Fruit fly (Drosophila melanogaster): ENCODE measurements around the gene CG4456.

The CG4456 gene

dm6 chr3L:9373374-9374004 lies 967 bp downstream of the CG4456 start:
- TF ChIP-seq cnc (optimal IDR thresholded peaks at IDR 0.05) = no peak
- TF ChIP-seq Hr96 (GFP tag; optimal IDR thresholded peaks at IDR 0.05) = no peak
- no peak for TF ChIP-seq CG1620 (GFP tag; optimal IDR thresholded peaks at IDR 0.05)
- peak; percentile 51 for TF ChIP-seq CG12768 (GFP tag; optimal IDR thresholded peaks at IDR 0.05)
- peak; percentile 46 for TF ChIP-seq pad (GFP tag; optimal IDR thresholded peaks at IDR 0.05)
- peak; percentile 73 for TF ChIP-seq CG11617 (GFP tag; optimal IDR thresholded peaks at IDR 0.05)
- TF ChIP-seq CG7101 (tag; optimal IDR thresholded peaks at IDR 0.05) = peak; percentile 58
- TF ChIP-seq cic (GFP tag; optimal IDR thresholded peaks at IDR 0.05) = peak; percentile 23
- TF ChIP-seq ovo (GFP tag; optimal IDR thresholded peaks at IDR 0.05) = no peak
- peak; percentile 35 for TF ChIP-seq tj (GFP tag; optimal IDR thresholded peaks at IDR 0.05)
- TF ChIP-seq Mnt (GFP tag; optimal IDR thresholded peaks at IDR 0.05) = peak; percentile 17
- peak; percentile 50 for TF ChIP-seq Clk (GFP tag; optimal IDR thresholded peaks at IDR 0.05)
- peak; percentile 1 for TF ChIP-seq Crg-1 (GFP tag; optimal IDR thresholded peaks at IDR 0.05)
- no peak for TF ChIP-seq kay (GFP tag; ENCODE audit: borderline replicate concordance)
- TF ChIP-seq CG7045 (GFP tag; optimal IDR thresholded peaks at IDR 0.05) = peak; percentile 74
- TF ChIP-seq CG14711 (tag; optimal IDR thresholded peaks at IDR 0.05) = peak; percentile 64
- TF ChIP-seq CG5204 (GFP tag; optimal IDR thresholded peaks at IDR 0.05) = no peak
- peak; percentile 71 for TF ChIP-seq CG33017 (tag; optimal IDR thresholded peaks at IDR 0.05)
- TF ChIP-seq bab1 (GFP tag; optimal IDR thresholded peaks at IDR 0.05) = peak; percentile 30
- TF ChIP-seq toe (GFP tag; optimal IDR thresholded peaks at IDR 0.05) = no peak

- TF ChIP-seq CG7045 (GFP tag; optimal IDR thresholded peaks at IDR 0.05) (no peak), pad (GFP tag; optimal IDR thresholded peaks at IDR 0.05) (no peak), cnc (optimal IDR thresholded peaks at IDR 0.05) (no peak), bab1 (GFP tag; optimal IDR thresholded peaks at IDR 0.05) (no peak), toe (GFP tag; optimal IDR thresholded peaks at IDR 0.05) (no peak), tj (GFP tag; optimal IDR thresholded peaks at IDR 0.05) (no peak), CG12768 (GFP tag; optimal IDR thresholded peaks at IDR 0.05) (no peak), CG14711 (tag; optimal IDR thresholded peaks at IDR 0.05) (no peak), CG33017 (tag; optimal IDR thresholded peaks at IDR 0.05) (no peak)
These were observed 2.6 kb downstream of the CG4456 start, which contains the start of gene CG4461 for dm6 chr3L:9375130-9375529. CG4461 (plus strand) TSS chr3L:9375430.

dm6 chr3L:9376573-9376972 lies 4.1 kb downstream of the CG4456 start:
- TF ChIP-seq CG11617 (GFP tag; optimal IDR thresholded peaks at IDR 0.05) (no peak), Clk (GFP tag; optimal IDR thresholded peaks at IDR 0.05) (peak; percentile 63)

- TF ChIP-seq toe (GFP tag; optimal IDR thresholded peaks at IDR 0.05) = no peak
- peak; percentile 62 for TF ChIP-seq Mnt (GFP tag; optimal IDR thresholded peaks at IDR 0.05)
- TF ChIP-seq Crg-1 (GFP tag; optimal IDR thresholded peaks at IDR 0.05) = peak; percentile 55
- peak; percentile 77 for TF ChIP-seq CG12768 (GFP tag; optimal IDR thresholded peaks at IDR 0.05)
- peak; percentile 76 for TF ChIP-seq bab1 (GFP tag; optimal IDR thresholded peaks at IDR 0.05)
- TF ChIP-seq tj (GFP tag; optimal IDR thresholded peaks at IDR 0.05) = peak; percentile 44
- peak; percentile 50 for TF ChIP-seq Hr96 (GFP tag; optimal IDR thresholded peaks at IDR 0.05)
- peak; percentile 49 for TF ChIP-seq pad (GFP tag; optimal IDR thresholded peaks at IDR 0.05)
- TF ChIP-seq cnc (optimal IDR thresholded peaks at IDR 0.05) = no peak
- peak; percentile 89 for TF ChIP-seq CG11617 (GFP tag; optimal IDR thresholded peaks at IDR 0.05)
- no peak for TF ChIP-seq CG5204 (GFP tag; optimal IDR thresholded peaks at IDR 0.05)
- TF ChIP-seq CG7045 (GFP tag; optimal IDR thresholded peaks at IDR 0.05) = peak; percentile 70
- no peak for TF ChIP-seq CG1620 (GFP tag; optimal IDR thresholded peaks at IDR 0.05)
- TF ChIP-seq cic (GFP tag; optimal IDR thresholded peaks at IDR 0.05) = peak; percentile 41
- peak; percentile 79 for TF ChIP-seq CG33017 (tag; optimal IDR thresholded peaks at IDR 0.05)
- peak; percentile 78 for TF ChIP-seq CG7101 (tag; optimal IDR thresholded peaks at IDR 0.05)
- TF ChIP-seq CG14711 (tag; optimal IDR thresholded peaks at IDR 0.05) = peak; percentile 81
- TF ChIP-seq Clk (GFP tag; optimal IDR thresholded peaks at IDR 0.05) = peak; percentile 40
- peak; percentile 99 for TF ChIP-seq kay (GFP tag; ENCODE audit: borderline replicate concordance)
- TF ChIP-seq ovo (GFP tag; optimal IDR thresholded peaks at IDR 0.05) = no peak
These were observed 4.9 kb downstream of the CG4456 start, which contains the start of gene Hsp26 for dm6 chr3L:9377198-9378035. Hsp26 (minus strand) TSS chr3L:9377427.

dm6 chr3L:9379484-9380343 lies 7.2 kb downstream of the CG4456 start, which contains the start of gene Hsp67Ba:
Hsp67Ba (minus strand) TSS chr3L:9379534.
- peak; percentile 84 for TF ChIP-seq tj (GFP tag; optimal IDR thresholded peaks at IDR 0.05)
- TF ChIP-seq pad (GFP tag; optimal IDR thresholded peaks at IDR 0.05) = no peak
- TF ChIP-seq cic (GFP tag; optimal IDR thresholded peaks at IDR 0.05) = no peak
- TF ChIP-seq CG14711 (tag; optimal IDR thresholded peaks at IDR 0.05) = no peak

All from whole organism, adult.